Worm (Caenorhabditis elegans) whole organism, young adult: ENCODE measurements around the gene R10E9.3.

Experiments used
- F39B2.1 ChIP-seq: fragments of 200-800 bp; sonication (Bioruptor generic); IDR thresholded peaks from 2 replicates; pipeline ENCODE4 v1.3.6; 2022; ENCODE audit warnings: missing genetic modification reagents, missing genetic modification characterization, missing compliant biosample characterization
- bed-1 ChIP-seq: fragments of 200-800 bp; sonication (Bioruptor generic); IDR thresholded peaks from 2 replicates; pipeline ENCODE4 v1.3.6; 2022; ENCODE audit warnings: missing genetic modification reagents, missing genetic modification characterization, missing compliant biosample characterization
- hlh-26 ChIP-seq: fragments of 200-800 bp; sonication (Bioruptor generic); conservative IDR thresholded peaks from 2 replicates; pipeline ENCODE4 v1.3.6; 2022; ENCODE audit warnings: missing genetic modification reagents, missing genetic modification characterization, missing compliant biosample characterization
- unc-62 ChIP-seq: fragments of 150-350 bp; optimal IDR thresholded peaks from 2 replicates; lab custom pipeline; 2014; ENCODE audit warnings: missing biosample characterization, missing genetic modification reagents, missing genetic modification characterization

DNA sequence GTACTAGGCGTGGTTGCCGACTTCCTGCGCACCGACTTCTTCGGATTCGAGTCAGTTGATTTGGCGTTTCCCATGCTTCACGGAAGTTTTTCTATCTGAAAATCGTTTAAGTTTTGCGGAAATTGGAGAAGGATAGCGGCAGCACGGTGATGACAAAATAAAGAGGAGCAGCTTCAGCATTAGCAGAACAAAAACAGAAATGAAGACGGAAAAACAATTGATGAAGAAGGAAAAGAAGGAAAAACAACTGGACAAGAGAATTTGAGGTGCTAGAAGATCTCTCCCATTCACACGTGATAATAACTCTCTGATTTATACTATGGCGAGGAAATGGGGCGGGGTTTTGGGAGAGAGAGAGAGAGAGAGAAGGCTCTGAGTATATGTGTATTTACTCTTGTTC lies 32.1 kb downstream of the R10E9.3 start, which contains the start of gene glb-11:
- no peak for TF ChIP-seq unc-62 (GFP tag; lab: Kevin White, UChicago)
- TF ChIP-seq F39B2.1: no peak
- no peak for TF ChIP-seq bed-1 (GFP tag; lab: Robert Waterston, UW)
- TF ChIP-seq hlh-26: no peak
